Worm (Caenorhabditis elegans): ENCODE results near the gene epg-5.

DNA sequence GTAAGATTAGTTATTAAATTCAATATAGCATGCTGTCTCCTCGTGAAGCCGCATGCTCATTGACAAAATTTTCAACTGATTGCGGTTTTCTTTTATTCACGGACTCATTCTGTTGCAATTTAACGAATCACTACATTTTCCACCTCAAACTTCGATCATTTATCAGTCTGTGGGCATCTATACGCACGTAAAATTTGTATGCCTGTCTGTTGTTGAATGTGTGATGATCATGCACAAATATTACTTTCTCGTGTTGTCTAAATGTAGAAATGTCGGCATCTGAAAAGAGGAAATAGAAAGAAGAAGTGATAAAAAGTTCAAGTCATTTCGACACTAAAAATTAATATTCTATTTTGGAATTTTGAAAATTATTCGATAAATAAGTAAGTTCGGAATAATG, 3.4 kb upstream of the epg-5 start:
- TF ChIP-seq ceh-45 (GFP tag; IDR thresholded peaks at IDR 0.05) (no peak), tbx-2 (tag; optimal IDR thresholded peaks at IDR 0.05) (no peak)

All from whole organism, late embryonic.